Fruit fly (Drosophila melanogaster) whole organism, pupa: ENCODE results near the gene wrm2.
A peak's percentile ranks its signal among the peaks of the same experiment; 100 is the strongest.

Experiments used
- CG10348 ChIP-seq: fragments of 200-800 bp; sonication (Bioruptor generic); IDR thresholded peaks from 2 replicates; pipeline ENCODE4 v1.3.6; 2022; ENCODE audit warnings: missing biosample characterization, missing genetic modification characterization
- CG12605 ChIP-seq: fragments of 200-800 bp; sonication (Bioruptor generic); IDR thresholded peaks from 2 replicates; pipeline ENCODE4 v1.3.6; 2022; ENCODE audit warnings: missing biosample characterization, missing genetic modification characterization
- CG13204 ChIP-seq: fragments of 200-800 bp; sonication (Bioruptor generic); optimal IDR thresholded peaks from 2 replicates; lab custom pipeline; 2018; ENCODE audit warnings: missing biosample characterization, mild to moderate bottlenecking, missing genetic modification characterization, moderate library complexity
- CG14655 ChIP-seq: fragments of 200-800 bp; sonication (Bioruptor generic); optimal IDR thresholded peaks from 3 replicates; lab custom pipeline; 2017; ENCODE audit warnings: mild to moderate bottlenecking, missing biosample characterization, missing genetic modification reagents, missing genetic modification characterization
- CG15710 ChIP-seq: fragments of 200-800 bp; sonication (Bioruptor generic); optimal IDR thresholded peaks from 2 replicates; lab custom pipeline; 2018; ENCODE audit warnings: missing biosample characterization, mild to moderate bottlenecking, missing genetic modification characterization, moderate library complexity
- CG17806 ChIP-seq: fragments of 200-800 bp; sonication (Bioruptor generic); optimal IDR thresholded peaks from 2 replicates; lab custom pipeline; 2018; ENCODE audit warnings: missing biosample characterization, mild to moderate bottlenecking, missing genetic modification characterization, moderate library complexity
- CG32121 ChIP-seq: fragments of 200-800 bp; sonication (Bioruptor generic); IDR thresholded peaks from 2 replicates; pipeline ENCODE4 v1.3.6; 2022; ENCODE audit warnings: missing biosample characterization, missing genetic modification characterization
- CG34367 ChIP-seq: fragments of 200-800 bp; sonication (Bioruptor generic); optimal IDR thresholded peaks from 2 replicates; lab custom pipeline; 2018; ENCODE audit warnings: missing biosample characterization, mild to moderate bottlenecking, missing genetic modification characterization
- CG4496 ChIP-seq: fragments of 200-800 bp; sonication (Bioruptor generic); IDR thresholded peaks from 3 replicates; pipeline ENCODE4 v1.3.6; 2022; ENCODE audit warnings: missing biosample characterization, missing genetic modification characterization
- CG8159 ChIP-seq: fragments of 200-800 bp; sonication (Bioruptor generic); optimal IDR thresholded peaks from 3 replicates; lab custom pipeline; 2018; ENCODE audit warnings: missing biosample characterization, mild to moderate bottlenecking, missing genetic modification characterization, moderate library complexity
- CG8301 ChIP-seq: fragments of 200-800 bp; sonication (Bioruptor generic); optimal IDR thresholded peaks from 2 replicates; lab custom pipeline; 2018; ENCODE audit warnings: missing biosample characterization, mild to moderate bottlenecking, missing genetic modification characterization
- CG9948 ChIP-seq: fragments of 200-800 bp; sonication (Bioruptor generic); optimal IDR thresholded peaks from 2 replicates; lab custom pipeline; 2018; ENCODE audit warnings: missing biosample characterization, mild to moderate bottlenecking, missing genetic modification characterization, moderate library complexity
- D1 ChIP-seq: fragments of 200-800 bp; sonication (Bioruptor generic); optimal IDR thresholded peaks from 2 replicates; lab custom pipeline; 2018; ENCODE audit warnings: missing biosample characterization, mild to moderate bottlenecking, missing genetic modification characterization, moderate library complexity
- EcR ChIP-seq: fragments of 200-800 bp; sonication (Bioruptor generic); optimal IDR thresholded peaks from 3 replicates; lab custom pipeline; 2019; ENCODE audit warnings: missing biosample characterization, missing genetic modification characterization, mild to moderate bottlenecking, moderate library complexity, missing genetic modification reagents
- Ets98B ChIP-seq: fragments of 200-800 bp; sonication (Bioruptor generic); IDR thresholded peaks from 2 replicates; pipeline ENCODE4 v1.3.6; 2022; ENCODE audit warnings: missing biosample characterization, missing genetic modification characterization
- Pif1A ChIP-seq: fragments of 200-800 bp; sonication (Bioruptor generic); optimal IDR thresholded peaks from 3 replicates; lab custom pipeline; 2016; ENCODE audit warnings: missing biosample characterization, missing genetic modification characterization
- Pif1B ChIP-seq: fragments of 200-800 bp; sonication (Bioruptor generic); optimal IDR thresholded peaks from 3 replicates; lab custom pipeline; 2016; ENCODE audit warnings: missing biosample characterization, missing genetic modification characterization
- Snoo ChIP-seq: fragments of 200-800 bp; sonication (Bioruptor generic); optimal IDR thresholded peaks from 3 replicates; lab custom pipeline; 2017; ENCODE audit warnings: missing biosample characterization, mild to moderate bottlenecking, missing genetic modification characterization, inconsistent platforms
- fd96Ca ChIP-seq: fragments of 200-800 bp; sonication (Bioruptor generic); IDR thresholded peaks from 3 replicates; pipeline ENCODE4 v1.3.6; 2022; ENCODE audit warnings: missing biosample characterization, missing genetic modification characterization
- gl ChIP-seq: fragments of 200-800 bp; sonication (Bioruptor generic); optimal IDR thresholded peaks from 2 replicates; lab custom pipeline; 2018; ENCODE audit warnings: missing biosample characterization, mild to moderate bottlenecking, missing genetic modification characterization
- rn ChIP-seq: fragments of 200-800 bp; sonication (Bioruptor generic); IDR thresholded peaks from 2 replicates; pipeline ENCODE4 v1.3.6; 2022; ENCODE audit warnings: missing biosample characterization, missing genetic modification characterization

wrm2 gene

dm6 chr3L:7360324-7360852 is 25.4 kb upstream of the wrm2 start, which contains the start of gene Sec63:
Gene Sec63 (plus strand): TSS chr3L:7360561.
- TF ChIP-seq CG4496 (GFP tag; lab: Robert Waterston, UW) (peak; percentile 26; the same call in 2 of the 3 replicates), CG34367 (tag; lab: Kevin White, UChicago) (no peak), rn (no peak), CG15710 (tag; lab: Kevin White, UChicago) (no peak), Pif1A (GFP tag; lab: Kevin White, UChicago) (no peak), CG32121 (no peak), fd96Ca (no peak), CG17806 (tag; lab: Kevin White, UChicago) (no peak), CG8159 (tag; lab: Kevin White, UChicago) (no peak), gl (no peak), CG13204 (GFP tag; lab: Kevin White, UChicago) (peak; percentile 11), CG12605 (GFP tag; lab: Robert Waterston, UW) (no peak), Pif1B (GFP tag; lab: Kevin White, UChicago) (no peak), Ets98B (GFP tag; lab: Robert Waterston, UW) (peak; percentile 38), D1 (tag; lab: Kevin White, UChicago) (no peak)
- TF ChIP-seq, all 21 proteins: peak for 3

dm6 chr3L:7359827-7360323 is 24.8 kb upstream of the wrm2 start, which contains the start of gene pst:
Gene pst (minus strand): TSS chr3L:7360263.
- peak; percentile 5; the same call in 1 of the 2 replicates for TF ChIP-seq Ets98B (GFP tag; lab: Robert Waterston, UW)
- TF ChIP-seq CG34367 (tag; lab: Kevin White, UChicago), result no peak
- TF ChIP-seq CG9948 (tag; lab: Kevin White, UChicago), result no peak
- TF ChIP-seq CG32121, result no peak; the same call in 1 of the 2 replicates
- TF ChIP-seq CG15710 (tag; lab: Kevin White, UChicago), result peak; percentile 6
- TF ChIP-seq Snoo (tag; lab: Kevin White, UChicago), result no peak
- peak; percentile 16; the same call in 1 of the 2 replicates for TF ChIP-seq CG12605 (GFP tag; lab: Robert Waterston, UW)

- TF ChIP-seq CG34367 (tag; lab: Kevin White, UChicago), result no peak
- no peak for TF ChIP-seq rn
- peak; percentile 12 for TF ChIP-seq CG9948 (tag; lab: Kevin White, UChicago)
- peak; percentile 13 for TF ChIP-seq CG15710 (tag; lab: Kevin White, UChicago)
- peak; percentile 30; the same call in 1 of the 3 replicates for TF ChIP-seq fd96Ca
- no peak for TF ChIP-seq CG10348
- no peak for TF ChIP-seq EcR (GFP tag; lab: Kevin White, UChicago)
- TF ChIP-seq Pif1B (GFP tag; lab: Kevin White, UChicago), result no peak
These were observed 21.5 kb upstream of the wrm2 start, which contains the start of gene CTCF for dm6 chr3L:7356386-7357117. Gene CTCF (minus strand): TSS chr3L:7356713.

- no peak for TF ChIP-seq Pif1B (GFP tag; lab: Kevin White, UChicago)
- no peak for TF ChIP-seq CG14655 (GFP tag; lab: Kevin White, UChicago)
- TF ChIP-seq gl, result no peak
- TF ChIP-seq CG10348, result no peak
- TF ChIP-seq CG34367 (tag; lab: Kevin White, UChicago), result no peak
- no peak for TF ChIP-seq Pif1A (GFP tag; lab: Kevin White, UChicago)
- TF ChIP-seq rn, result no peak
- no peak for TF ChIP-seq CG32121
- no peak for TF ChIP-seq CG17806 (tag; lab: Kevin White, UChicago)
- TF ChIP-seq Snoo (tag; lab: Kevin White, UChicago), result no peak
- no peak for TF ChIP-seq CG4496 (GFP tag; lab: Robert Waterston, UW)
- TF ChIP-seq fd96Ca, result no peak
- no peak for TF ChIP-seq D1 (tag; lab: Kevin White, UChicago)
- TF ChIP-seq CG15710 (tag; lab: Kevin White, UChicago), result no peak
- TF ChIP-seq Ets98B (GFP tag; lab: Robert Waterston, UW), result no peak
- no peak for TF ChIP-seq CG9948 (tag; lab: Kevin White, UChicago)
- TF ChIP-seq CG8301 (tag; lab: Kevin White, UChicago), result no peak
- TF ChIP-seq, all 21 proteins: peak for 0
These were observed 14.3 kb upstream of the wrm2 start for dm6 chr3L:7349311-7349710.

dm6 chr3L:7347984-7348631 is 13.1 kb upstream of the wrm2 start, which contains the start of the genes Srp19 and qm:
Gene Srp19 (minus strand): TSS chr3L:7348034.
Gene qm (plus strand): TSS chr3L:7348313.
- TF ChIP-seq Pif1B (GFP tag; lab: Kevin White, UChicago) (no peak), gl (peak; percentile 20), CG12605 (GFP tag; lab: Robert Waterston, UW) (peak; percentile 64), CG15710 (tag; lab: Kevin White, UChicago) (peak; percentile 11), Ets98B (GFP tag; lab: Robert Waterston, UW) (peak; percentile 43; the same call in 1 of the 2 replicates), CG8301 (tag; lab: Kevin White, UChicago) (no peak), CG32121 (peak; percentile 25; the same call in 1 of the 2 replicates), CG4496 (GFP tag; lab: Robert Waterston, UW) (peak; percentile 59; the same call in 1 of the 3 replicates), fd96Ca (peak; percentile 27; the same call in 2 of the 3 replicates), CG17806 (tag; lab: Kevin White, UChicago) (no peak), EcR (GFP tag; lab: Kevin White, UChicago) (peak; percentile 44), CG13204 (GFP tag; lab: Kevin White, UChicago) (peak; percentile 61), CG10348 (no peak)
